Worm (Caenorhabditis elegans) whole organism, young adult: Measurements from ENCODE around the gene bus-18.
A peak's percentile ranks its signal among the peaks of the same experiment; 100 is the strongest.

Experiments
- B0336.3 ChIP-seq: fragments of 200-800 bp; sonication (Bioruptor generic); IDR thresholded peaks from 2 replicates; pipeline ENCODE4 v1.3.6; 2022; ENCODE audit warnings: missing genetic modification characterization, missing compliant biosample characterization
- C06A6.2 ChIP-seq: fragments of 200-800 bp; sonication (Bioruptor generic); conservative IDR thresholded peaks from 2 replicates; pipeline ENCODE4 v1.3.6; 2022; ENCODE audit warnings: missing genetic modification characterization, missing compliant biosample characterization
- C17E4.6 ChIP-seq: fragments of 200-800 bp; sonication (Bioruptor generic); IDR thresholded peaks from 2 replicates; pipeline ENCODE4 v1.3.6; 2022; ENCODE audit warnings: missing genetic modification reagents, missing genetic modification characterization, missing compliant biosample characterization
- F10E7.11 ChIP-seq: sonication (generic microtip); optimal IDR thresholded peaks from 2 replicates; lab custom pipeline; 2017; ENCODE audit warnings: mild to moderate bottlenecking, missing genetic modification characterization, moderate library complexity, missing compliant biosample characterization
- F33H1.4 ChIP-seq: fragments of 200-800 bp; sonication (Bioruptor generic); IDR thresholded peaks from 2 replicates; pipeline ENCODE4 v1.3.6; 2022; ENCODE audit warnings: missing genetic modification reagents, missing genetic modification characterization, missing compliant biosample characterization
- F37B4.10 ChIP-seq: fragments of 200-800 bp; sonication (Bioruptor generic); IDR thresholded peaks from 2 replicates; pipeline ENCODE4 v1.3.6; 2022; ENCODE audit warnings: missing genetic modification characterization, missing compliant biosample characterization
- F57C9.4 ChIP-seq: sonication (generic microtip); optimal IDR thresholded peaks from 2 replicates; lab custom pipeline; 2017; ENCODE audit warnings: mild to moderate bottlenecking, missing genetic modification characterization, missing compliant biosample characterization
- T26A5.8 ChIP-seq: sonication (generic microtip); optimal IDR thresholded peaks from 2 replicates; lab custom pipeline; 2016; ENCODE audit warnings: missing genetic modification characterization, missing compliant biosample characterization
- Y53G8AR.9 ChIP-seq: fragments of 200-800 bp; sonication (Bioruptor generic); conservative IDR thresholded peaks from 2 replicates; pipeline ENCODE4 v1.3.6; 2022; ENCODE audit warnings: missing genetic modification reagents, missing genetic modification characterization, missing compliant biosample characterization
- Y56A3A.18 ChIP-seq: fragments of 200-800 bp; sonication (Bioruptor generic); IDR thresholded peaks from 2 replicates; pipeline ENCODE4 v1.3.6; 2022; ENCODE audit warnings: missing genetic modification reagents, missing genetic modification characterization, missing compliant biosample characterization
- Y79H2A.3 ChIP-seq: fragments of 200-800 bp; sonication (Bioruptor generic); conservative IDR thresholded peaks from 2 replicates; pipeline ENCODE4 v1.3.6; 2022; ENCODE audit warnings: missing genetic modification reagents, missing genetic modification characterization, missing compliant biosample characterization
- ZK185.1 ChIP-seq: sonication (generic microtip); optimal IDR thresholded peaks from 2 replicates; lab custom pipeline; 2016; ENCODE audit warnings: mild to moderate bottlenecking, missing genetic modification characterization, missing compliant biosample characterization; ENCODE audit not compliant: poor library complexity, severe bottlenecking
- aptf-3 ChIP-seq: fragments of 200-800 bp; sonication (Bioruptor generic); IDR thresholded peaks from 2 replicates; pipeline ENCODE4 v1.3.6; 2022; ENCODE audit warnings: missing genetic modification characterization, missing compliant biosample characterization
- attf-3 ChIP-seq: fragments of 200-800 bp; sonication (Bioruptor generic); conservative IDR thresholded peaks from 2 replicates; pipeline ENCODE4 v1.3.6; 2022; ENCODE audit warnings: missing genetic modification reagents, missing genetic modification characterization, missing compliant biosample characterization
- bed-2 ChIP-seq: fragments of 200-800 bp; sonication (Bioruptor generic); IDR thresholded peaks from 2 replicates; pipeline ENCODE4 v1.3.6; 2022; ENCODE audit warnings: missing genetic modification reagents, missing genetic modification characterization, missing compliant biosample characterization
- ceh-100 ChIP-seq: fragments of 200-800 bp; sonication (Bioruptor generic); IDR thresholded peaks from 2 replicates; pipeline ENCODE4 v1.3.6; 2022; ENCODE audit warnings: missing genetic modification reagents, missing genetic modification characterization, missing compliant biosample characterization
- ceh-79 ChIP-seq: sonication (generic microtip); optimal IDR thresholded peaks from 2 replicates; lab custom pipeline; 2017; ENCODE audit warnings: mild to moderate bottlenecking, missing genetic modification characterization, missing compliant biosample characterization
- die-1 ChIP-seq: sonication (generic microtip); optimal IDR thresholded peaks from 2 replicates; lab custom pipeline; 2016; ENCODE audit warnings: missing genotype, mild to moderate bottlenecking, missing genetic modification characterization, missing compliant biosample characterization
- egl-18 ChIP-seq: fragments of 200-800 bp; sonication (Bioruptor generic); IDR thresholded peaks from 2 replicates; pipeline ENCODE4 v1.3.6; 2022; ENCODE audit warnings: missing genetic modification reagents, missing genetic modification characterization, missing compliant biosample characterization
- ekl-4 ChIP-seq: fragments of 200-800 bp; sonication (Bioruptor generic); IDR thresholded peaks from 2 replicates; pipeline ENCODE4 v1.3.6; 2022; ENCODE audit warnings: missing genetic modification reagents, missing genetic modification characterization, missing compliant biosample characterization
- hlh-12 ChIP-seq: sonication (generic microtip); optimal IDR thresholded peaks from 2 replicates; lab custom pipeline; 2016; ENCODE audit warnings: missing genetic modification characterization, missing compliant biosample characterization
- hmg-1.2 ChIP-seq: fragments of 200-800 bp; sonication (Bioruptor generic); IDR thresholded peaks from 2 replicates; pipeline ENCODE4 v1.3.6; 2022; ENCODE audit warnings: missing genetic modification reagents, missing genetic modification characterization, missing compliant biosample characterization
- hsf-1 ChIP-seq: fragments of 200-800 bp; sonication (Bioruptor generic); IDR thresholded peaks from 2 replicates; pipeline ENCODE4 v1.3.6; 2022; ENCODE audit warnings: missing genetic modification reagents, missing genetic modification characterization, missing compliant biosample characterization
- let-607 ChIP-seq, 2 experiments: fragments of 200-800 bp in 1 of 2; sonication (Bioruptor generic) in 1 of 2; sonication (generic microtip) in 1 of 2; optimal IDR thresholded peaks; 2 replicates each; lab custom pipeline; 2016 to 2018; ENCODE audit warnings: mild to moderate bottlenecking in 2 of 2, missing compliant biosample characterization in 2 of 2, missing genetic modification characterization in 2 of 2, moderate library complexity in 2 of 2, missing genotype in 1 of 2
- lin-35 ChIP-seq, 3 experiments: fragments of 150-350 bp in 2 of 3; sonication (generic microtip) in 1 of 3; optimal IDR thresholded peaks; 2 replicates each; lab custom pipeline; 2014 to 2018; ENCODE audit warnings: missing biosample characterization in 3 of 3, missing genetic modification characterization in 3 of 3, missing genetic modification reagents in 3 of 3
- lir-1 ChIP-seq: fragments of 200-800 bp; sonication (Bioruptor generic); conservative IDR thresholded peaks from 2 replicates; pipeline ENCODE4 v1.3.6; 2022; ENCODE audit warnings: missing genetic modification reagents, missing genetic modification characterization, missing compliant biosample characterization
- madf-3 ChIP-seq: fragments of 200-800 bp; sonication (Bioruptor generic); IDR thresholded peaks from 2 replicates; pipeline ENCODE4 v1.3.6; 2022; ENCODE audit warnings: missing genetic modification reagents, missing genetic modification characterization, missing compliant biosample characterization
- madf-8 ChIP-seq: fragments of 200-800 bp; sonication (Bioruptor generic); conservative IDR thresholded peaks from 2 replicates; pipeline ENCODE4 v1.3.6; 2022; ENCODE audit warnings: missing genetic modification reagents, missing genetic modification characterization, missing compliant biosample characterization
- mcd-1 ChIP-seq: fragments of 200-800 bp; sonication (Bioruptor generic); IDR thresholded peaks from 2 replicates; pipeline ENCODE4 v1.3.6; 2022; ENCODE audit warnings: missing genetic modification reagents, missing genetic modification characterization, missing compliant biosample characterization
- mel-28 ChIP-seq: sonication (generic microtip); optimal IDR thresholded peaks from 2 replicates; lab custom pipeline; 2016; ENCODE audit warnings: borderline replicate concordance, mild to moderate bottlenecking, missing genetic modification characterization, missing compliant biosample characterization
- nfyb-1 ChIP-seq: fragments of 200-800 bp; sonication (Bioruptor generic); IDR thresholded peaks from 2 replicates; pipeline ENCODE4 v1.3.6; 2022; ENCODE audit warnings: missing genetic modification reagents, missing genetic modification characterization, missing compliant biosample characterization
- nhr-120 ChIP-seq: fragments of 200-800 bp; sonication (Bioruptor generic); IDR thresholded peaks from 2 replicates; pipeline ENCODE4 v1.3.6; 2022; ENCODE audit warnings: missing genetic modification characterization, missing compliant biosample characterization
- nhr-80 ChIP-seq: sonication (generic microtip); optimal IDR thresholded peaks from 2 replicates; lab custom pipeline; 2016; ENCODE audit warnings: missing genetic modification characterization, missing compliant biosample characterization
- pha-4 ChIP-seq: fragments of 150-350 bp; sonication (generic microtip); optimal IDR thresholded peaks from 2 replicates; lab custom pipeline; 2014; ENCODE audit warnings: missing biosample characterization, missing genetic modification reagents, missing genetic modification characterization
- snpc-1.1 ChIP-seq: sonication (generic microtip); optimal IDR thresholded peaks from 2 replicates; lab custom pipeline; 2017; ENCODE audit warnings: missing genetic modification characterization, mild to moderate bottlenecking, missing compliant biosample characterization, antibody characterized with exemption, moderate library complexity, missing genotype, missing genetic modification reagents; ENCODE audit not compliant: insufficient read depth
- snpc-4 ChIP-seq, 5 experiments: fragments of 150-350 bp in 1 of 5; sonication (generic microtip) in 4 of 5; optimal IDR thresholded peaks; 2 replicates each; lab custom pipeline; 2014 to 2018; ENCODE audit warnings: missing genetic modification characterization in 5 of 5, missing biosample characterization in 3 of 5, antibody characterized with exemption in 2 of 5, mild to moderate bottlenecking in 2 of 5, missing compliant biosample characterization in 2 of 5, missing genotype in 2 of 5, moderate library complexity in 2 of 5, missing genetic modification reagents in 1 of 5
- somi-1 ChIP-seq: fragments of 200-800 bp; sonication (Bioruptor generic); optimal IDR thresholded peaks from 2 replicates; lab custom pipeline; 2018; ENCODE audit warnings: mild to moderate bottlenecking, missing genetic modification characterization, missing compliant biosample characterization
- zfh-2 ChIP-seq: fragments of 200-800 bp; sonication (Bioruptor generic); conservative IDR thresholded peaks from 2 replicates; pipeline ENCODE4 v1.3.6; 2022; ENCODE audit warnings: missing genetic modification reagents, missing genetic modification characterization, missing compliant biosample characterization
- zim-3 ChIP-seq: sonication (generic microtip); optimal IDR thresholded peaks from 2 replicates; lab custom pipeline; 2017; ENCODE audit warnings: mild to moderate bottlenecking, missing genetic modification characterization, moderate library complexity, missing compliant biosample characterization
- ztf-25 ChIP-seq: fragments of 200-800 bp; sonication (Bioruptor generic); IDR thresholded peaks from 2 replicates; pipeline ENCODE4 v1.3.6; 2022; ENCODE audit warnings: missing genetic modification reagents, missing genetic modification characterization, missing compliant biosample characterization
- ztf-26 ChIP-seq: sonication (generic microtip); optimal IDR thresholded peaks from 2 replicates; lab custom pipeline; 2017; ENCODE audit warnings: missing genetic modification characterization, missing compliant biosample characterization
- ztf-3 ChIP-seq: fragments of 200-800 bp; sonication (Bioruptor generic); optimal IDR thresholded peaks from 2 replicates; lab custom pipeline; 2018; ENCODE audit warnings: mild to moderate bottlenecking, missing genetic modification characterization, missing compliant biosample characterization

Gene bus-18

DNA sequence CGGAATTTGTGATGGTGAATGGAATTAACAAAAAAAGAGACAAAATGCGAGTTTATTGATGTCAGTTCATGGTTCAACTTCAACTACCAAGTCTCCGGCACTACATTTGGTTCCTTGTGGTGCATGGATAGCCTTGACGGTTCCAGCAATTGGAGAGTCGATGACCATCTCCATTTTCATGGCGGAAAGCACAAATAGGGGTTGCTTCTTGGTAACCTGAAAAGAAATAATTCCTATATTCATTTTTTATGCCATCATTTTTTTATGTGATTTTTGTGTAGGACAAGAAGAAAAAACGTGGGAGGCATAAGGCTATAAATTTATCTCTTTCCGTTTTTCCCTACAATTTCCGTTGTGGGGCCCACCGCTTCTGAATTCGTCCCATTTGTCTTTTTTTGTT lies 44.5 kb downstream of the bus-18 start:
- TF ChIP-seq nfyb-1 (GFP tag; lab: Robert Waterston, UW) (peak; percentile 50), hmg-1.2 (0 out of 2 replicates have a peak, but pooled peaks have one; percentile 3), ekl-4 (GFP tag; lab: Robert Waterston, UW) (peak; percentile 37; the same call in 1 of the 2 replicates), snpc-1.1 (tag; lab: Kevin White, UChicago) (no peak), madf-8 (no peak), C06A6.2 (GFP tag; lab: Robert Waterston, UW) (0 out of 2 replicates have a peak, but pooled peaks have one; percentile 10), Y53G8AR.9 (GFP tag; lab: Robert Waterston, UW) (0 out of 2 replicates have a peak, but pooled peaks have one; percentile 40)

ce11 chrV:11818786-11819185 lies 45.3 kb downstream of the bus-18 start:
- TF ChIP-seq nfyb-1 (GFP tag; lab: Robert Waterston, UW) (peak; percentile 24; the same call in 1 of the 2 replicates), attf-3 (GFP tag; lab: Robert Waterston, UW) (no peak), C17E4.6 (GFP tag; lab: Robert Waterston, UW) (no peak), lin-35 (GFP tag; optimal IDR thresholded peaks at IDR 0.05; lab: Kevin White, UChicago) (peak in 1 of 3 experiments; percentile 18), hmg-1.2 (peak; percentile 19; the same call in 1 of the 2 replicates), Y79H2A.3 (GFP tag; lab: Robert Waterston, UW) (no peak)

- TF ChIP-seq mcd-1 (no peak), F37B4.10 (GFP tag; lab: Robert Waterston, UW) (no peak), hlh-12 (no peak), F10E7.11 (no peak), nhr-120 (GFP tag; lab: Robert Waterston, UW) (0 out of 2 replicates have a peak, but pooled peaks have one; percentile 12), zfh-2 (GFP tag; lab: Robert Waterston, UW) (no peak), ceh-100 (GFP tag; lab: Robert Waterston, UW) (no peak), ceh-79 (tag; lab: Kevin White, UChicago) (no peak), ztf-3 (GFP tag; lab: Kevin White, UChicago) (no peak), die-1 (tag; lab: Kevin White, UChicago) (no peak), B0336.3 (GFP tag; lab: Robert Waterston, UW) (no peak), Y56A3A.18 (GFP tag; lab: Robert Waterston, UW) (no peak), F33H1.4 (GFP tag; lab: Robert Waterston, UW) (no peak), mel-28 (no peak), aptf-3 (GFP tag; lab: Robert Waterston, UW) (no peak), madf-3 (0 out of 2 replicates have a peak, but pooled peaks have one; percentile 54)
Observed at ce11 chrV:11819451-11819850, 45.9 kb downstream of the bus-18 start.

DNA sequence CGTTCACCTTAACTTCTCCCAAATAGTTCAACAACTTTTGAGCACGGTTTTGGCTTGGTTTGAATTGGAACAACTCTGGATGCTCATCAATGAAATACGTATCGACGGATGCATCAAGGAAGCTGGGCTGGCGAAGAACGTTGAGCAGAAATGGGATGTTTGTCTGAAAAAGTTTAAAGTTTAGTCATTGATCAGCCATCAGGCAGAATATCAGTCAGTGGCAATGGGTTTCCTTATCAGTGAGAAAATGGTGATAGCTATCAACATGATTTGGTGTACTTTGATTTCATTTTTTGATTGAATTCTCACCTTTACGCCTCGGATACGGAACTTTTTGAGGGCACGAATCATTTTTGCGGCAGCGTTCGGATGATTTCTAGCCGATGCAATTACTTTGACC lies 47.0 kb downstream of the bus-18 start:
- TF ChIP-seq ceh-100 (GFP tag; lab: Robert Waterston, UW) (no peak), ZK185.1 (tag; lab: Kevin White, UChicago) (no peak), egl-18 (GFP tag; lab: Robert Waterston, UW) (no peak), T26A5.8 (tag; lab: Kevin White, UChicago) (no peak), snpc-4 (GFP tag; optimal IDR thresholded peaks at IDR 0.05; lab: Kevin White, UChicago) (no peak), snpc-4 (tag; optimal IDR thresholded peaks at IDR 0.05; lab: Kevin White, UChicago) (no peak), lir-1 (GFP tag; lab: Robert Waterston, UW) (no peak), bed-2 (GFP tag; lab: Robert Waterston, UW) (no peak), C17E4.6 (GFP tag; lab: Robert Waterston, UW) (no peak), pha-4 (no peak), F57C9.4 (tag; lab: Kevin White, UChicago) (no peak), Y53G8AR.9 (GFP tag; lab: Robert Waterston, UW) (0 out of 2 replicates have a peak, but pooled peaks have one; percentile 39), let-607 (tag; optimal IDR thresholded peaks at IDR 0.05; lab: Kevin White, UChicago) (no peak), hsf-1 (GFP tag; lab: Robert Waterston, UW) (no peak), nhr-80 (tag; lab: Kevin White, UChicago) (peak; percentile 51), somi-1 (GFP tag; lab: Kevin White, UChicago) (no peak), ztf-26 (tag; lab: Kevin White, UChicago) (no peak), ztf-25 (GFP tag; lab: Robert Waterston, UW) (no peak), zim-3 (tag; lab: Kevin White, UChicago) (no peak)
- TF ChIP-seq, all 124 proteins: peak for 2
